Worm (Caenorhabditis elegans) whole organism, mixed stage, embryonic: ENCODE results near the gene C36C9.5.
"Not testable (repeated sequence)": the region's sequence is repeated elsewhere in the genome, so short reads cannot be mapped to it uniquely, and the experiment has no call there.

Experiments
- mab-5 ChIP-seq: fragments of 150-350 bp; optimal IDR thresholded peaks from 2 replicates; lab custom pipeline; 2014; ENCODE audit warnings: missing biosample characterization, missing genetic modification characterization
- mls-2 ChIP-seq: sonication (generic microtip); optimal IDR thresholded peaks from 2 replicates; lab custom pipeline; 2016; ENCODE audit warnings: mild to moderate bottlenecking, missing genetic modification characterization, moderate library complexity, missing compliant biosample characterization
- nhr-76 ChIP-seq: sonication (generic microtip); optimal IDR thresholded peaks from 2 replicates; lab custom pipeline; 2017; ENCODE audit warnings: missing biosample characterization, missing genetic modification characterization
- snpc-4 ChIP-seq: fragments of 150-350 bp; optimal IDR thresholded peaks from 2 replicates; lab custom pipeline; 2014; ENCODE audit warnings: missing biosample characterization, missing genetic modification characterization

- TF ChIP-seq mls-2 (tag; lab: Kevin White, UChicago); mab-5; snpc-4 (tag; lab: Kevin White, UChicago); nhr-76 (tag; lab: Kevin White, UChicago): not testable (repeated sequence)
Observed at ce11 chrX:1690894-1691293, 12.8 kb downstream of the C36C9.5 start, which contains the start of gene C36C9.6.
